Worm (Caenorhabditis elegans) whole organism, early embryonic: ENCODE results near the gene elo-6.

Experiments
- B0310.2 ChIP-seq: sonication (generic microtip); optimal IDR thresholded peaks from 2 replicates; lab custom pipeline; 2016; ENCODE audit warnings: mild to moderate bottlenecking, missing genetic modification characterization, missing compliant biosample characterization
- F13C5.2 ChIP-seq: sonication (generic microtip); optimal IDR thresholded peaks from 2 replicates; lab custom pipeline; 2017; ENCODE audit warnings: mild to moderate bottlenecking, missing genetic modification characterization, inconsistent platforms, missing compliant biosample characterization
- aly-1 ChIP-seq: sonication (generic microtip); optimal IDR thresholded peaks from 2 replicates; lab custom pipeline; 2016; ENCODE audit warnings: missing genetic modification characterization, missing compliant biosample characterization
- ama-1 ChIP-seq: fragments of 150-350 bp; optimal IDR thresholded peaks from 2 replicates; lab custom pipeline; 2014
- ceh-13 ChIP-seq: fragments of 200-800 bp; sonication (Bioruptor generic); optimal IDR thresholded peaks from 2 replicates; lab custom pipeline; 2018; ENCODE audit warnings: mild to moderate bottlenecking, missing genetic modification characterization, missing compliant biosample characterization
- ceh-36 ChIP-seq: sonication (generic microtip); optimal IDR thresholded peaks from 2 replicates; lab custom pipeline; 2016; ENCODE audit warnings: missing genetic modification characterization, inconsistent platforms, missing compliant biosample characterization
- ets-7 ChIP-seq: sonication (generic microtip); optimal IDR thresholded peaks from 2 replicates; lab custom pipeline; 2016; ENCODE audit warnings: missing genotype, missing genetic modification characterization, missing compliant biosample characterization
- flt-1 ChIP-seq: fragments of 200-800 bp; sonication (Bioruptor generic); IDR thresholded peaks from 2 replicates; pipeline ENCODE4 v1.3.6; 2022; ENCODE audit warnings: missing genetic modification characterization, missing compliant biosample characterization
- hmbx-1 ChIP-seq: sonication (generic microtip); optimal IDR thresholded peaks from 2 replicates; lab custom pipeline; 2016; ENCODE audit warnings: mild to moderate bottlenecking, missing genetic modification characterization, missing compliant biosample characterization
- hmg-4 ChIP-seq: fragments of 200-800 bp; sonication (Bioruptor generic); optimal IDR thresholded peaks from 2 replicates; lab custom pipeline; 2018; ENCODE audit warnings: mild to moderate bottlenecking, missing genetic modification characterization, missing compliant biosample characterization
- hnd-1 ChIP-seq: sonication (generic microtip); optimal IDR thresholded peaks from 2 replicates; lab custom pipeline; 2016; ENCODE audit warnings: missing genetic modification characterization, missing compliant biosample characterization
- pes-1 ChIP-seq: fragments of 200-800 bp; sonication (Bioruptor generic); IDR thresholded peaks from 2 replicates; pipeline ENCODE4 v1.3.6; 2022; ENCODE audit warnings: missing genetic modification reagents, missing genetic modification characterization, missing compliant biosample characterization
- scrt-1 ChIP-seq: fragments of 200-800 bp; sonication (Bioruptor generic); IDR thresholded peaks from 2 replicates; pipeline ENCODE4 v1.3.6; 2022; ENCODE audit warnings: missing genetic modification characterization, missing compliant biosample characterization
- sea-1 ChIP-seq: fragments of 200-800 bp; sonication (Bioruptor generic); conservative IDR thresholded peaks from 2 replicates; pipeline ENCODE4 v1.3.6; 2022; ENCODE audit warnings: missing genetic modification characterization, missing compliant biosample characterization
- tbx-11 ChIP-seq: fragments of 200-800 bp; sonication (Bioruptor generic); IDR thresholded peaks from 2 replicates; pipeline ENCODE4 v1.3.6; 2022; ENCODE audit warnings: missing genetic modification characterization, missing compliant biosample characterization
- tbx-37 ChIP-seq: fragments of 200-800 bp; sonication (Bioruptor generic); conservative IDR thresholded peaks from 2 replicates; pipeline ENCODE4 v1.3.6; 2022; ENCODE audit warnings: missing genetic modification reagents, missing genetic modification characterization, missing compliant biosample characterization
- tra-4 ChIP-seq: sonication (generic microtip); optimal IDR thresholded peaks from 2 replicates; lab custom pipeline; 2017; ENCODE audit warnings: missing genetic modification characterization, missing compliant biosample characterization

Gene elo-6

DNA sequence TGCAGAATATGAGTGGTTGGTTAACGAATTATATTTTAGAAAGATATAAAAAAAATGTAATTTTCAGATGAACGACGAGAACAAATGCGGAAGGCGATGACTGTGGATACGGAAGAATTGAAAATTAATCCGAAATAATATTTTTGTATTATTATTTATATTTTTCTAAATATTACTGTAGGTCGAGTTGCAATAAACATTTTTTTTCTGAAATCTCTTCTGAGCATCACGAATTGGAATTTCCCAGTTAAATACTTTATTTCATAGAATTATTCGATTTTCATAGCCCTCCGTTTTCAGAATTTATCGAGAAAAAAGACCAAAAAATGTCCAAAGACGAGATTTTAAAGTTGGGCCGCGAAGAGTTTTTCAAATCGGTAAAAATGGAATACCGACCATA, 9.2 kb upstream of the elo-6 start, which contains the start of gene ZK616.2:
Gene ZK616.2 (plus strand): TSS at position 301 of the 400 bp plus-strand sequence.
- TF ChIP-seq tbx-11 (GFP tag; lab: Robert Waterston, UW) = no peak
- TF ChIP-seq hmbx-1 (tag; lab: Kevin White, UChicago) = no peak
- no peak for TF ChIP-seq flt-1 (GFP tag; lab: Robert Waterston, UW)
- TF ChIP-seq F13C5.2 = no peak
- no peak for TF ChIP-seq hnd-1 (tag; lab: Kevin White, UChicago)
- TF ChIP-seq aly-1 = no peak
- TF ChIP-seq hmg-4 (GFP tag; lab: Kevin White, UChicago) = no peak
- TF ChIP-seq tra-4 (tag; lab: Kevin White, UChicago) = no peak
- TF ChIP-seq ceh-36 (tag; lab: Kevin White, UChicago) = no peak

DNA sequence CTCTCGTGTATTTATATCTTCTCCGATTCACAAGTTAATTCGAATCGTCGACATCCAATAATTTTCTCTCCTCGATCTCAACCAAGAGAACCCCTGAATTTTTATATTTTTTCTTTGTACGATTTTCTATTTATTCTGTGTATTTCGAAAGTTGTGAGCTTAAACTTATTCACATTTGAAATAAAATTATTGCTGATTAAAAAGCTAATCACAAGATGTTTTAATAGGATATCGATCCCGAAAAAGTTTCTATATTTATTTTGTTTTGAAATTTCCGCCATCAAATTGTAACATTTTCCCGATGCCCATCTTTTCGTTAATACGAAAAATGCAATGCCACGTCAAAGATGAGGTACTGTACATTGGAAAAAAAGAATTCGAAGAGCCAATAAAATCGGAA, 8.4 kb upstream of the elo-6 start, which contains the start of gene ZK616.3:
Gene ZK616.3 (plus strand): TSS at position 301 of the 400 bp plus-strand sequence.
- TF ChIP-seq ceh-36 (tag; lab: Kevin White, UChicago) = no peak
- no peak for TF ChIP-seq pes-1 (GFP tag; lab: Robert Waterston, UW)
- TF ChIP-seq tra-4 (tag; lab: Kevin White, UChicago) = no peak
- no peak for TF ChIP-seq hmg-4 (GFP tag; lab: Kevin White, UChicago)
- no peak for TF ChIP-seq hmbx-1 (tag; lab: Kevin White, UChicago)
- TF ChIP-seq tbx-37 = no peak
- no peak for TF ChIP-seq F13C5.2
- TF ChIP-seq scrt-1 (GFP tag; lab: Robert Waterston, UW) = no peak
- no peak for TF ChIP-seq sea-1
- no peak for TF ChIP-seq tbx-11 (GFP tag; lab: Robert Waterston, UW)
- no peak for TF ChIP-seq flt-1 (GFP tag; lab: Robert Waterston, UW)
- TF ChIP-seq ama-1 (lab: Kevin White, UChicago) = no peak
- TF ChIP-seq hnd-1 (tag; lab: Kevin White, UChicago) = no peak
- TF ChIP-seq aly-1 = no peak
- no peak for TF ChIP-seq ceh-13 (GFP tag; lab: Kevin White, UChicago)
- TF ChIP-seq B0310.2 (tag; lab: Kevin White, UChicago) = no peak
- no peak for TF ChIP-seq ets-7 (tag; lab: Kevin White, UChicago)

DNA sequence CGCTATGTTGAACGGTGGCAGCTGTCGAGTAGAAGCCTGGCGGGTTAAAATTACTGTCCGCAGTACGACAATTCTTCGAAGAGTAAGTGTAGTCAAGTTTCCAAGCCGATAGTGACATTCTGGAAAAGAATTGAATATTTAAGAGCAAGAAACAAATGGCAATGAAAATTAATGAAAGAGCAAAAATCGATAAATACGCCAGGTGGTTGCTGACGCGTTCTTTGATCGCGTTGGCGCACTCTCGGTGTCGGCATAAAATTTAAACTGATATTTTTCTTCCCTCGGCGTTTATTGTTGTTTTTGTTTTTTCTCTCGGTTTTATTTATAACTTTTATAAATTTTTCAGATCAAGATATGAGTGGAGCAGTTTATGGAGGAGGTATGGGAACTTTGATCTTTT, 6.3 kb upstream of the elo-6 start, which contains the start of the genes perm-3 and swsn-6:
Gene perm-3 (minus strand): TSS at position 118 of the 400 bp plus-strand sequence.
Gene swsn-6 (plus strand): TSS at position 347 of the 400 bp plus-strand sequence.
- TF ChIP-seq ceh-36 (tag; lab: Kevin White, UChicago) (no peak), hmbx-1 (tag; lab: Kevin White, UChicago) (no peak), tbx-37 (no peak), ets-7 (tag; lab: Kevin White, UChicago) (no peak), F13C5.2 (peak; percentile 20)

DNA sequence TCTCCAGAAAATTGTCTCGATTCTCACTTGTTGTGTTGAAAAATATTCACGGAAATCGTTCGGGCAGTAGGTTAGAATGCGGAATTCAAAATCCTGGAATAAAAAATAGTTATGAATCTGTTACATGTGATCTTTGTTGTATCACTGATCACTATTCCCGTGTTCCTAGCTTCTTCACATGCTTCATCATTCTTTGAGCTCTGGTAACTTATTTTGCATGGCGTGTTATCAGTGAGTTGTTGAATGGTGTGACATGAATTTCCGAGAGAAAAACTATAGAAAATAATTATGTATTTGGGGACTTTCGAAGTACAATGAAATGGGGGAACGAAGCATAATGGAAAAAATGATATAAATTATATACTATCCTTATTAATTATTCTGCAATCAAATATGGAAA, 5.2 kb upstream of the elo-6 start:
- TF ChIP-seq ceh-36 (tag; lab: Kevin White, UChicago) = no peak
- no peak for TF ChIP-seq hmg-4 (GFP tag; lab: Kevin White, UChicago)
- TF ChIP-seq flt-1 (GFP tag; lab: Robert Waterston, UW) = no peak
- no peak for TF ChIP-seq aly-1
- TF ChIP-seq ceh-13 (GFP tag; lab: Kevin White, UChicago) = no peak
- no peak for TF ChIP-seq tbx-37
- TF ChIP-seq F13C5.2 = no peak
- TF ChIP-seq pes-1 (GFP tag; lab: Robert Waterston, UW) = no peak
- no peak for TF ChIP-seq hmbx-1 (tag; lab: Kevin White, UChicago)
- TF ChIP-seq B0310.2 (tag; lab: Kevin White, UChicago) = no peak
- no peak for TF ChIP-seq sea-1
- no peak for TF ChIP-seq hnd-1 (tag; lab: Kevin White, UChicago)
- no peak for TF ChIP-seq scrt-1 (GFP tag; lab: Robert Waterston, UW)

DNA sequence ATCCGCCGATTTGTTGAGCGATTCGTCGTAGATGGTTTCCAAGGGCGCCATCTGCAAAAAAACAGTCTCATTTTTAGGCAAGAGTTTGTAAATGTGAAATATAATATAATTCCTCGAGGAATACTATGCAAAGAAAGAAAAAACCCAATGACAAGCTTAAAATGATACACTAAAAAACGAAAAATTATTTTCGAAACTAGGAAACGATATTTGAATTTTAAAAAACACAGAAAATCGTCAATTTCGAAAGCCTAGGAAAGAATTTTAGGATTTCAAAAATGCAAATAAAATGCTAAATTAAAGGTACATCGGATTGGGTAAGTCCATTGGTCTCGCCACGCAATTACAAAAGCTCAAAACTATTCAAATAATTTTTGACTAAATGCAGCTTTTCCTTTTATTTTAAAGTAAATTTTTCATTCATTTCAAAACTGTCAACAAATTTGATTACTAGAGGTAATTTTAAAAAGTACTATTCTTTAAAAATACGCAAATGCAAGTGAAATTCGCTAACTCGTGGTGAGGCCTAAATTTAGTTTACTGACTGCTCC, 3.2 kb upstream of the elo-6 start, which contains the start of the genes htp-1 and ZK616.5:
Gene htp-1 (minus strand): TSS at position 51 of the 551 bp plus-strand sequence.
Gene ZK616.5 (plus strand): TSS at position 423 of the 551 bp plus-strand sequence.
- no peak for TF ChIP-seq hmbx-1 (tag; lab: Kevin White, UChicago)
- no peak for TF ChIP-seq tbx-11 (GFP tag; lab: Robert Waterston, UW)
- TF ChIP-seq hnd-1 (tag; lab: Kevin White, UChicago) = no peak
- no peak for TF ChIP-seq tra-4 (tag; lab: Kevin White, UChicago)
- no peak for TF ChIP-seq aly-1
- no peak for TF ChIP-seq scrt-1 (GFP tag; lab: Robert Waterston, UW)
- no peak for TF ChIP-seq B0310.2 (tag; lab: Kevin White, UChicago)
- TF ChIP-seq tbx-37 = no peak
- TF ChIP-seq ceh-36 (tag; lab: Kevin White, UChicago) = no peak
- no peak for TF ChIP-seq ceh-13 (GFP tag; lab: Kevin White, UChicago)
- TF ChIP-seq F13C5.2 = no peak
- no peak for TF ChIP-seq ama-1 (lab: Kevin White, UChicago)
- no peak for TF ChIP-seq pes-1 (GFP tag; lab: Robert Waterston, UW)
- TF ChIP-seq sea-1 = no peak
- no peak for TF ChIP-seq hmg-4 (GFP tag; lab: Kevin White, UChicago)
- TF ChIP-seq ets-7 (tag; lab: Kevin White, UChicago) = no peak

DNA sequence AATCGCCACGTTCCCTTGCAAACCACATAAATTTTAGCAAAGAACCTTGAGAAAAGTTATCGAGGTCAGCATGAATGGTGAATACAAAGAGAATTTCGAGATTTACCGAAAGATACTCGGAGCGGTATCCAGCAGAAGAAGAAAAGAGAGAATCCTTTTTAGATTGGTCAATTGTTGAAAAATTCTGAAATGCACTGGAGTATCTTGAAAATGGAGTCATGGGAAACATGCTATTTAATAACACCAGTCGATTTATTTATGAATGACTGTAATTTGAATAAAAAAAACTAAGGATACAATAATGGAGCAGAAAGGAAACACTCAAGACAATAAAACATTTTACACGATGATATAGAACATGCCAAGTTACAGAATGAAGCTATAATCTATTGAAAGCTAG, 1.6 kb upstream of the elo-6 start:
- no peak for TF ChIP-seq pes-1 (GFP tag; lab: Robert Waterston, UW)
- TF ChIP-seq tra-4 (tag; lab: Kevin White, UChicago) = no peak
- TF ChIP-seq aly-1 = no peak
- no peak for TF ChIP-seq F13C5.2
- no peak for TF ChIP-seq hmg-4 (GFP tag; lab: Kevin White, UChicago)
- no peak for TF ChIP-seq ceh-13 (GFP tag; lab: Kevin White, UChicago)
- TF ChIP-seq B0310.2 (tag; lab: Kevin White, UChicago) = no peak
- TF ChIP-seq scrt-1 (GFP tag; lab: Robert Waterston, UW) = no peak
- TF ChIP-seq ceh-36 (tag; lab: Kevin White, UChicago) = no peak
- no peak for TF ChIP-seq sea-1

DNA sequence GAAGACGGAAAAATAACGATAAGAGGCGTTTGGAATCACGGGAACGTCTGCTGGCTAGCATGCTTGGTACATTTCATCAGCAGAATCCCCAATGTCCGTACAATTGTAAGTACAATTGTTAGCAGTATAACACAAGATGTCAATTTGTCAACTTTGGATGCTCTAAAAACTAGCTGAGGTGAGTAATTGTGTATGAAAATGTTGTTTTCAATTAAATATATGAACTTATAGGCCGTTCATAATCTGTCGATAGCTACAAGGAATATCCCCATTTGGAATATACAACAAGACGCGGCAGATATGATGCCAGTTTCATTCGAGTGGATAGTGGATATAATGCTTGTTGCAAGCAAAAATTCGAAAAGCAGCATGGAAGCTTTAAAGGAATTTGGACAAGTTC, 3.3 kb downstream of the elo-6 start, which contains the start of gene F41H10.12:
Gene F41H10.12 (plus strand): TSS at position 301 of the 400 bp plus-strand sequence.
- no peak for TF ChIP-seq ama-1 (lab: Kevin White, UChicago)
- no peak for TF ChIP-seq ets-7 (tag; lab: Kevin White, UChicago)
